Worm (Caenorhabditis elegans) whole organism, young adult: ENCODE results near the gene C33A12.19.

ENCODE experiments used
- F10E7.11 ChIP-seq: sonication (generic microtip); optimal IDR thresholded peaks from 2 replicates; lab custom pipeline; 2017; ENCODE audit warnings: mild to moderate bottlenecking, missing genetic modification characterization, moderate library complexity, missing compliant biosample characterization
- F57A8.1 ChIP-seq: fragments of 200-800 bp; sonication (Bioruptor generic); optimal IDR thresholded peaks from 2 replicates; lab custom pipeline; 2018; ENCODE audit warnings: mild to moderate bottlenecking, missing genetic modification characterization, moderate library complexity, missing compliant biosample characterization
- T07F8.4 ChIP-seq: sonication (generic microtip); optimal IDR thresholded peaks from 2 replicates; lab custom pipeline; 2016; ENCODE audit warnings: mild to moderate bottlenecking, missing genetic modification characterization, moderate library complexity, missing compliant biosample characterization
- akir-1 ChIP-seq: fragments of 200-800 bp; sonication (Bioruptor generic); optimal IDR thresholded peaks from 2 replicates; lab custom pipeline; 2018; ENCODE audit warnings: mild to moderate bottlenecking, missing genetic modification characterization, moderate library complexity, missing compliant biosample characterization
- ama-1 ChIP-seq, 3 experiments: fragments of 150-350 bp in 1 of 3; sonication (generic microtip) in 2 of 3; optimal IDR thresholded peaks; 2 replicates each; lab custom pipeline; 2014 to 2018; ENCODE audit warnings: missing biosample characterization in 2 of 3, missing genetic modification characterization in 2 of 3, missing genetic modification reagents in 2 of 3
- hrde-1 ChIP-seq: sonication (generic microtip); optimal IDR thresholded peaks from 2 replicates; lab custom pipeline; 2016; ENCODE audit warnings: missing genetic modification characterization, mild to moderate bottlenecking, missing compliant biosample characterization, moderate library complexity, missing genotype, missing genetic modification reagents, borderline replicate concordance
- lsy-27 ChIP-seq: sonication (generic microtip); optimal IDR thresholded peaks from 2 replicates; lab custom pipeline; 2017; ENCODE audit warnings: missing genetic modification characterization, mild to moderate bottlenecking, missing compliant biosample characterization, antibody characterized with exemption, missing genotype, borderline replicate concordance; ENCODE audit not compliant: insufficient read depth
- mxl-1 ChIP-seq: sonication (generic microtip); optimal IDR thresholded peaks from 2 replicates; lab custom pipeline; 2016; ENCODE audit warnings: missing genetic modification characterization, missing compliant biosample characterization
- pbrm-1 ChIP-seq: fragments of 200-800 bp; sonication (Bioruptor generic); IDR thresholded peaks from 2 replicates; pipeline ENCODE4 v1.3.6; 2022; ENCODE audit warnings: missing genetic modification reagents, missing genetic modification characterization, missing compliant biosample characterization
- sptf-2 ChIP-seq: fragments of 200-800 bp; sonication (Bioruptor generic); optimal IDR thresholded peaks from 2 replicates; lab custom pipeline; 2018; ENCODE audit warnings: mild to moderate bottlenecking, missing genetic modification characterization, missing compliant biosample characterization
- unc-130 ChIP-seq: sonication (generic microtip); optimal IDR thresholded peaks from 2 replicates; lab custom pipeline; 2016; ENCODE audit warnings: missing genetic modification reagents, missing genetic modification characterization, missing compliant biosample characterization

ce11 chrIV:9520629-9521028 is 3.8 kb downstream of the C33A12.19 start:
- TF ChIP-seq T07F8.4 (tag; lab: Kevin White, UChicago) (no peak), pbrm-1 (GFP tag; lab: Robert Waterston, UW) (no peak), unc-130 (GFP tag; lab: Kevin White, UChicago) (no peak), F57A8.1 (GFP tag; lab: Kevin White, UChicago) (no peak), lsy-27 (tag; lab: Kevin White, UChicago) (no peak), akir-1 (GFP tag; lab: Kevin White, UChicago) (no peak), ama-1 (optimal IDR thresholded peaks at IDR 0.05; lab: Kevin White, UChicago) (no peak), ama-1 (GFP tag; optimal IDR thresholded peaks at IDR 0.05; lab: Kevin White, UChicago) (no peak), mxl-1 (tag; lab: Kevin White, UChicago) (no peak), F10E7.11 (tag; lab: Kevin White, UChicago) (no peak), sptf-2 (GFP tag; lab: Kevin White, UChicago) (no peak), hrde-1 (tag; lab: Kevin White, UChicago) (no peak)
